Fruit fly (Drosophila melanogaster): ENCODE data around the gene hng3.

hng3 gene

dm6 chr3L:780867-781701 lies 25.8 kb upstream of the hng3 start (continued):
- TF ChIP-seq CG1647 (GFP tag; optimal IDR thresholded peaks at IDR 0.05): peak; percentile 70
- TF ChIP-seq bigmax (GFP tag; optimal IDR thresholded peaks at IDR 0.05): no peak
- peak; percentile 82 for TF ChIP-seq E2f2 (GFP tag; IDR thresholded peaks at IDR 0.05)
- TF ChIP-seq CG17912 (GFP tag; optimal IDR thresholded peaks at IDR 0.05): peak; percentile 70
- TF ChIP-seq crp (GFP tag; optimal IDR thresholded peaks at IDR 0.05): peak in 1 of 2 experiments; percentile 56
- peak; percentile 62 for TF ChIP-seq Antp (GFP tag; optimal IDR thresholded peaks at IDR 0.05)
- no peak for TF ChIP-seq CG14965 (GFP tag; optimal IDR thresholded peaks at IDR 0.05; ENCODE audit: borderline replicate concordance)
- TF ChIP-seq CG2129 (GFP tag; IDR thresholded peaks at IDR 0.05; ENCODE audit: partially characterized antibody): no peak
- peak; percentile 81 for TF ChIP-seq tin (GFP tag; optimal IDR thresholded peaks at IDR 0.05)
- peak; percentile 88 for TF ChIP-seq HHEX (GFP tag; optimal IDR thresholded peaks at IDR 0.05)
- peak; percentile 87 for TF ChIP-seq bowl (GFP tag; IDR thresholded peaks at IDR 0.05)
- TF ChIP-seq Scr (GFP tag; IDR thresholded peaks at IDR 0.05; ENCODE audit: partially characterized antibody): no peak
- TF ChIP-seq dysf (GFP tag; IDR thresholded peaks at IDR 0.05): peak; percentile 97
- TF ChIP-seq Dad (GFP tag; optimal IDR thresholded peaks at IDR 0.05): peak; percentile 85
- peak; percentile 97 for TF ChIP-seq Ada2b (GFP tag; IDR thresholded peaks at IDR 0.05)
- TF ChIP-seq Dek (tag; optimal IDR thresholded peaks at IDR 0.05): peak; percentile 95
- TF ChIP-seq CG1603 (tag; optimal IDR thresholded peaks at IDR 0.05): peak; percentile 78
- TF ChIP-seq Pdp1 (GFP tag; optimal IDR thresholded peaks at IDR 0.05): peak; percentile 58 to 67
- peak; percentile 94 for TF ChIP-seq CG9215 (GFP tag; IDR thresholded peaks at IDR 0.05)
- TF ChIP-seq Nf-YA (GFP tag; IDR thresholded peaks at IDR 0.05): peak; percentile 94
- TF ChIP-seq H15 (GFP tag; IDR thresholded peaks at IDR 0.05): peak; percentile 97
- TF ChIP-seq sisA (GFP tag; IDR thresholded peaks at IDR 0.05): peak; percentile 94
- TF ChIP-seq ems (GFP tag; optimal IDR thresholded peaks at IDR 0.05): peak; percentile 36
- peak; percentile 70 for TF ChIP-seq CG10274 (GFP tag; optimal IDR thresholded peaks at IDR 0.05)
- peak; percentile 84 for TF ChIP-seq ind (GFP tag; optimal IDR thresholded peaks at IDR 0.05)
- peak; percentile 94 for TF ChIP-seq Oli (tag; optimal IDR thresholded peaks at IDR 0.05)
- peak; percentile 93 for TF ChIP-seq cas (GFP tag; IDR thresholded peaks at IDR 0.05)
- TF ChIP-seq D (optimal IDR thresholded peaks at IDR 0.05): no peak
- peak; percentile 78 for TF ChIP-seq D (GFP tag; optimal IDR thresholded peaks at IDR 0.05)
- peak; percentile 84 for TF ChIP-seq CG8765 (GFP tag; IDR thresholded peaks at IDR 0.05)
- peak; percentile 94 for TF ChIP-seq Hand (GFP tag; optimal IDR thresholded peaks at IDR 0.05)
- peak; percentile 95 for TF ChIP-seq CG7556 (GFP tag; optimal IDR thresholded peaks at IDR 0.05)
- TF ChIP-seq Camta (GFP tag; optimal IDR thresholded peaks at IDR 0.05): peak; percentile 75
- TF ChIP-seq CG10462 (GFP tag; optimal IDR thresholded peaks at IDR 0.05): peak; percentile 86
- peak; percentile 57 for TF ChIP-seq ERR (GFP tag; optimal IDR thresholded peaks at IDR 0.05)
- no peak for TF ChIP-seq btn (GFP tag; optimal IDR thresholded peaks at IDR 0.05)
- TF ChIP-seq chm (GFP tag; IDR thresholded peaks at IDR 0.05): peak; percentile 96
- peak; percentile 69; the same call in 1 of the 3 replicates for TF ChIP-seq z (GFP tag; IDR thresholded peaks at IDR 0.05)
- peak; percentile 14 for TF ChIP-seq disco-r (GFP tag; optimal IDR thresholded peaks at IDR 0.05)
- no peak for TF ChIP-seq lov (optimal IDR thresholded peaks at IDR 0.05)
- peak; percentile 94 for TF ChIP-seq lov (GFP tag; IDR thresholded peaks at IDR 0.05)
- peak; percentile 93 for TF ChIP-seq danr (GFP tag; IDR thresholded peaks at IDR 0.05)
- TF ChIP-seq fru (optimal IDR thresholded peaks at IDR 0.05): no peak
- peak; percentile 89 for TF ChIP-seq CG3281 (GFP tag; optimal IDR thresholded peaks at IDR 0.05)
- peak; percentile 43 for TF ChIP-seq ftz-f1 (GFP tag; optimal IDR thresholded peaks at IDR 0.05)
- peak; percentile 88 for TF ChIP-seq tio (GFP tag; optimal IDR thresholded peaks at IDR 0.05)
- peak; percentile 76 for TF ChIP-seq pnt (GFP tag; optimal IDR thresholded peaks at IDR 0.05)
- peak; percentile 61 for TF ChIP-seq CG12071 (GFP tag; optimal IDR thresholded peaks at IDR 0.05)
- TF ChIP-seq al (GFP tag; IDR thresholded peaks at IDR 0.05): peak; percentile 96
- peak; percentile 91 for TF ChIP-seq C15 (GFP tag; IDR thresholded peaks at IDR 0.05)
- TF ChIP-seq CG14667 (GFP tag; IDR thresholded peaks at IDR 0.05): peak; percentile 94

Data from whole organism, embryonic.